Worm (Caenorhabditis elegans) whole organism, L4/young adult: Measurements from ENCODE around the gene aqp-4.

Experiments
- W03F9.2 ChIP-seq: fragments of 150-350 bp; optimal IDR thresholded peaks from 2 replicates; lab custom pipeline; 2014; ENCODE audit warnings: missing biosample characterization, missing genetic modification characterization
- dao-5 ChIP-seq: sonication (generic microtip); optimal IDR thresholded peaks from 2 replicates; lab custom pipeline; 2016; ENCODE audit warnings: missing genotype, missing genetic modification characterization, moderate library complexity, missing compliant biosample characterization
- him-1 ChIP-seq: sonication (generic microtip); optimal IDR thresholded peaks from 2 replicates; lab custom pipeline; 2016; ENCODE audit warnings: missing genotype, missing genetic modification reagents, missing genetic modification characterization, missing compliant biosample characterization

Gene aqp-4

ce11 chrV:9740858-9741257, 3.5 kb downstream of the aqp-4 start, which contains the start of gene sta-2:
Gene sta-2 (plus strand): TSS chrV:9741206.
- TF ChIP-seq him-1 (tag; lab: Kevin White, UChicago) = no peak
- no peak for TF ChIP-seq W03F9.2
- TF ChIP-seq dao-5 = no peak

DNA sequence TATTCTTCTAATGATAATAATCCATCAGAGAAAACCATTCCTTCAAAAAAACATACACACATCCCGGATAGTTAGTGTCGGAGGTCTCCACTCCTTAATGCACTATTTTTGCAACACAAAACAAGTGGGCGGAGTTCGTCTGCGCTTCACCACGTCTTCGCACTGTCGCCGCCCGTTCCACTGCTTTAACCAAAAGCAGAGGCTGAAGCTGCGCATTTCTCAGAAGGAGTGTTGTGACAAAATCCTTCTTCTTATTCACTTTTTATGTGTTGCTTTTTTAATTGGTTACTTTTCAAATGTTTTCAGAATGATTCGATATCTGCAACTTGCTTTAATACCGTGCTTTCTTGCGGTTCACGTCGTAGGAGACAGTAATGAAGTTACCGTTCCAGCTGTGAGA, 7.6 kb downstream of the aqp-4 start, which contains the start of gene F58E6.13:
F58E6.13 (plus strand) TSS at position 301 of the 400 bp plus-strand sequence.
- TF ChIP-seq W03F9.2 = no peak
- TF ChIP-seq him-1 (tag; lab: Kevin White, UChicago) = no peak
- no peak for TF ChIP-seq dao-5

- TF ChIP-seq dao-5 = no peak
- no peak for TF ChIP-seq W03F9.2
- no peak for TF ChIP-seq him-1 (tag; lab: Kevin White, UChicago)
Measured at ce11 chrV:9750308-9750707, 13.0 kb downstream of the aqp-4 start, which contains the start of gene F58E6.4. Gene F58E6.4 (minus strand): TSS chrV:9750408.

- TF ChIP-seq W03F9.2 (no peak), him-1 (tag; lab: Kevin White, UChicago) (no peak), dao-5 (no peak)
Measured at ce11 chrV:9752918-9753317, 15.6 kb downstream of the aqp-4 start, which contains the start of gene F58E6.6. Gene F58E6.6 (minus strand): TSS chrV:9753018.

- TF ChIP-seq W03F9.2 = no peak
- TF ChIP-seq him-1 (tag; lab: Kevin White, UChicago) = no peak
- no peak for TF ChIP-seq dao-5
Measured at ce11 chrV:9753554-9753953, 16.2 kb downstream of the aqp-4 start.

DNA sequence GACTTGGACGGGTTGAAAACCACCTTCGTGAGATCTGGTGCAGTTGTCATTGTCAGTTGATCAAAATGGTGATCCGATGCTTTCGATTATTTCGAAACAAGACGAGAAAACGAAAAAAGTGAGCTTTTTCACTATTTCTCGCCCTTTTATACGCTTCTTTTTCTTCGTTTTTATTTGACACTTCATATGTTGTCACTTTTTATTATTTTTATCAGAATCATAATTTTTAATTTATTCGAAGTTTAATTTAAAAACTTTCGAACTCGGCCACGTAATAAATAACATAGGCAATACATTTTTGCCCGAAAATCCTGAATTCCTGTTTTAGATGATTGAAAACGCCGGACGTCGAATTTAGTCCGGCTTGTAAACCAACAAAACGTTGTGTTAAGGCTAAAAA, 17.1 kb downstream of the aqp-4 start, which contains the start of gene F58E6.5:
F58E6.5 (minus strand) TSS at position 101 of the 400 bp plus-strand sequence.
- TF ChIP-seq W03F9.2 = no peak
- no peak for TF ChIP-seq dao-5
- no peak for TF ChIP-seq him-1 (tag; lab: Kevin White, UChicago)

- TF ChIP-seq him-1 (tag; lab: Kevin White, UChicago) (no peak), W03F9.2 (no peak), dao-5 (no peak)
Measured at ce11 chrV:9755725-9756124, 18.4 kb downstream of the aqp-4 start, which contains the start of gene F58E6.8. Gene F58E6.8 (minus strand): TSS chrV:9755825.

DNA sequence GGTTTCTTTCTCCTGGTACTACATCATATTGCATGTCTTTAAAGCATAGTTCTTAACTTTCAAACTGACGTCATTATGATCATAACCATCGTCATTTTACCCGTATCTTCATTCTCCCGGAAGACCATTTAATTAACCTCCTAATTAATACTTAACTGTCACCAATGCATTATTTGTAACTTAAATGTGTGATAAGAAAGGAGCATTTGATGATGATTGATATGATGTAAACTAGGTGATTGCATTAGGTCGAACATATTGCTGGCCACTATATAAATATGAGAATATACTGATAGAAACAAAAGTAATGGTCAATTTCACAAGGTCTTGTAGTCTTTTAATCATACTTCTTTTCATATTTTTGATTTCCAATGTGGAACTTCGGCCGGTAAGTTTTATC, 18.9 kb downstream of the aqp-4 start, which contains the start of gene hrg-3:
hrg-3 (plus strand) TSS at position 227 of the 400 bp plus-strand sequence.
- TF ChIP-seq W03F9.2 = no peak
- TF ChIP-seq him-1 (tag; lab: Kevin White, UChicago) = no peak
- no peak for TF ChIP-seq dao-5

ce11 chrV:9757884-9758283, 20.5 kb downstream of the aqp-4 start, which contains the start of gene F58E6.11:
Gene F58E6.11 (minus strand): TSS chrV:9757984.
- TF ChIP-seq W03F9.2 (no peak), dao-5 (no peak), him-1 (tag; lab: Kevin White, UChicago) (no peak)

- TF ChIP-seq W03F9.2 (no peak), him-1 (tag; lab: Kevin White, UChicago) (no peak), dao-5 (no peak)
Measured at ce11 chrV:9758437-9758836, 21.1 kb downstream of the aqp-4 start.

DNA sequence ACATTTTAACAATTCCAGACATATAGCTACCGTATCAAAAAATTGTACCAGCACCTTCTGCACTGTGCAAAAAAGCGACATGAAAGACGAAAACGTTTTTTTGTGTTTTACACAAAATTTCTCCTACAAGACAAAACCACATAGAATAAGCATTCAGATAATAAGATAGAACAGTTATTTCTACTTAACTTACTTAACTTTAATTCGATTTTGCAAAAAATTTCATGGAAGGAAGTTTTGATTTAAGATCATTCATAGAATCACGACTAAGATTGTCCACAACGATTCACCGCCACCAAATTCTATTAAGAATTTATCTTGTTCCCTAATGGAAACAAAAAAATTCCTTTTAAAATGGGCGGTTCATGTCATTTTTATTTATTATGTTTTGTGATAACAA, 26.4 kb downstream of the aqp-4 start:
- TF ChIP-seq dao-5 (no peak), W03F9.2 (no peak), him-1 (tag; lab: Kevin White, UChicago) (no peak)

DNA sequence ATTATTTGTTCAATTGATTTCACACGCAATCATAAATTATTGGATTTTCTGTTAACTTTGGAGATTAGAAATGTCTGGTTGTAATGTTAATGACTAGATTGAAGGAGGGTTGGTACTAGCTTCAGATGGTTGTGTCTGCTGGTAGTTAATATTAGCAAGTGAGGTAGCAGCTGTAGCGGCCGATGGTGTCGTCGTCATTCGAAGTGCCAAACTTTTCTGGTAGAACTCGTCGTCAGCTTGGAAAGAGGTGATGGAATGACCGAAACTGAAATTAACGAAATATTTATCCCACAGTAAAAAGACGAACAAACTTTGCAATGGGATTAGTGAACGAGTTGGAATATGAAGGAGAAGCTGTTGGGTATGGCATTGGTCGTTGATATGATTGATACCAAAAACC, 27.2 kb downstream of the aqp-4 start:
- TF ChIP-seq W03F9.2 (no peak), dao-5 (no peak), him-1 (tag; lab: Kevin White, UChicago) (no peak)

DNA sequence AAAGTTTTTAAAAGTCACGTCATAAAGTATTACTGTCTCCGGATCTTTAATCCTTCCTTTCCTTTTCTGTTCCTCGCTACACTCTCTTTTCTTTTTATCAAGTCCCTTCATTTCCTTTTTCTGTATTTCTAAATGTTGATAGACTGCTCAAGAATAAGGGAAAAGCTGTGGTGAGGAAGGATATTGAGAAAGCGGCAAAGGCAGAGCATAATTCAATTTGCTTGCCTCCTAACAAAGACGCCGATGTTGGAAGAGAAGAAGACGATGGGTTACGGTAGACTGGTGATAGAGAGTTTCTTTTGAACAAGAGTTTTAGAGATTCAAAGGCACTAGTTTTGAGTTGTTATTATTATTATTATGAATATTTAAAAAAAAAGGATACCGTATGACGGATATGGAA, 28.3 kb downstream of the aqp-4 start:
- TF ChIP-seq W03F9.2 (no peak), dao-5 (no peak), him-1 (tag; lab: Kevin White, UChicago) (no peak)

DNA sequence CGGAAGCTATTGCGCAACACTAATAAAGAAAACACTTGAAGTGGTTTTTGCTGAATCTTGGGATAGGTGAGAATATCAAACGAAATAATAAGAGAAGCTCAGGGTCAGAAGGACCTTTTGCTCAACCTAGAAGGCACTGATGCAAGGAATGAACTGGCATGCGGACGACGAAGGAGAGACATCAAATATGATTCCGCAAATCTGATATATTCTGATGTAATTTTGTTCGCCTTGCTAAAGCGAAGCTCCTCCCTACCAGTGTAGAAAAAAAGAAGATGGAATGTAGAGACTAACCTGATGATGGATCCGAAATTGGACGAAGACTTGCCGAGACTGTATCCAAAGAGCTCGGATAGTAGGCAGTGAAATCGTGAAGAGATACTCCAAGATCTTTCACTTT, 30.6 kb downstream of the aqp-4 start:
- TF ChIP-seq him-1 (tag; lab: Kevin White, UChicago) (no peak), W03F9.2 (no peak), dao-5 (no peak)

DNA sequence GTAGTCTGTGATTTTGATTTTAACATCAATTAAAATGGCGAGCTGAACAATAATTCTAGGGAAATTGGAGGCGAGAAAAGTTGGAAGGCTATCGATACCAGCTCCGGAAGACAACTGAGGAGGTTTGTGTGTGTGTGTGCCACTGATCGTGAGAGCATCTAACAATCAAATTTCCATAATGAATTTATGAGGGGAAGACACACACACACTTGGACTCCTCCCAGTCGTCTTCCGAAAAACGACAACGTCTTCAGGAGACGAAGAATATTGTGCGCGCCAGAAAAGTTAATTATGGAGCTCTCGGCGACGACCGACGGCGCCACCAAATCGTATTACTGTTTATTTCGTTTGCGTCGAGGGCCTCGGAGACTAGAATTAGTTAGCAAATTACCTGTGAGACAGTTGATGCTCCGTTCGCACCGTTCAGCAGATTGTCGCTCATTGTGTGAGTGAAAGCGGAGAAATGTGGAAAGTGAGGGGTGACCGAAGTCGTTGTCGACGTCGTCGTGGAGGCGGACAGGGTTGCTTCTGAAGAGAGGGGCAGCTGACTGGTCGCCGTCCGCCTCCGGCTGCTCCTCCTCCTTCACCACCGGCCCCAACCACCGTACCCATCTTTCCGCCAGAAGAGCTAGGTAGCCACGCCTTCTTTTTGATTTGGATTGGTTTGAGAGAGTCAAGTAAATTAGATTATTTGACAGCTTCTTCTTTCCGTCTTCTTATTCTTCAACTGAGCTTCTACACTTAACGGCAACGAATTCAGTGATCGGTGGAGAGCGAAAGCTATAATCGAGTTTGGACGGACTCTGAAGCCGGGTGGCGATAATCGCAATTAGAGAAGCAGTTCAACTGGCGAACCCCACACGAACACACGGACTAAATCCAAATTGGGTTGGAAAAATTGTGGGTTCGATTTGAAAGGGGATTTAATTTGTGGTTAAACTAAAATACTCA, 31.7 kb downstream of the aqp-4 start, which contains the start of gene unc-42:
unc-42 (minus strand) TSS at position 564 of the 951 bp plus-strand sequence.
- TF ChIP-seq him-1 (tag; lab: Kevin White, UChicago) (no peak), W03F9.2 (no peak), dao-5 (no peak)
